Worm (Caenorhabditis elegans) whole organism, midembryonic: ENCODE data around the gene C10A4.1.

Experiments used
- flt-1 ChIP-seq: fragments of 200-800 bp; sonication (Bioruptor generic); IDR thresholded peaks from 2 replicates; pipeline ENCODE4 v1.3.6; 2022; ENCODE audit warnings: missing genetic modification characterization, missing compliant biosample characterization
- med-1 ChIP-seq: sonication (generic microtip); optimal IDR thresholded peaks from 2 replicates; lab custom pipeline; 2017; ENCODE audit warnings: missing genetic modification characterization, mild to moderate bottlenecking, missing compliant biosample characterization, antibody characterized with exemption, missing genetic modification reagents; ENCODE audit not compliant: insufficient read depth
- ref-1 ChIP-seq: fragments of 200-800 bp; sonication (Bioruptor generic); conservative IDR thresholded peaks from 2 replicates; pipeline ENCODE4 v1.3.6; 2022; ENCODE audit warnings: missing genetic modification reagents, missing genetic modification characterization, missing compliant biosample characterization

DNA sequence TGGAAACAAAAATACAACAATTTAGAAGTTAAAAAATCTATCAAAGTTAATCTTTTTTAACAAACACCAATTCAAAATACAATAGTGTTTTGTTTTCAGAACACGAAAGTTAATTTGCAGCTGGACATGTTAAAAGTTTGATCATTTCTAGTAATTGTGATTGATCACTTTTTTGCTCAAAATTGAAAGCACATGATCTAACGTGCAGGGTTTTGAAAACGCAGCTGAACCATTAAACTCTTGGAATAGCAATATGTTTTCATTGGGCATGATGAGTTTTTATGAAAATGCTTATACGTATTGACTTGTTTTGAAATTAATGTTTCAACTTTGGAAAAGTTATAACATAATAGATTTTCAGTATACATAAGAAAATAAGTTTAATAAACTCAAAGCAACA is 31.2 kb downstream of the C10A4.1 start:
- TF ChIP-seq ref-1 (GFP tag; lab: Robert Waterston, UW) (no peak), flt-1 (no peak), med-1 (GFP tag; lab: Kevin White, UChicago) (no peak)
